Worm (Caenorhabditis elegans) whole organism, L1 larva: ENCODE results near the gene erfa-1.

Experiments used
- aly-2 ChIP-seq: fragments of 150-350 bp; optimal IDR thresholded peaks from 2 replicates; lab custom pipeline; 2014; ENCODE audit warnings: missing biosample characterization, missing genetic modification characterization
- ama-1 ChIP-seq: fragments of 150-350 bp; optimal IDR thresholded peaks from 2 replicates; lab custom pipeline; 2014
- ces-1 ChIP-seq: fragments of 150-350 bp; optimal IDR thresholded peaks from 2 replicates; lab custom pipeline; 2014; ENCODE audit warnings: missing biosample characterization, missing genetic modification reagents, missing genetic modification characterization
- elt-3 ChIP-seq, 6 experiments: fragments of 150-350 bp in 1 of 6; sonication (generic microtip); optimal IDR thresholded peaks; 2 replicates each; lab custom pipeline; 2017 to 2018; ENCODE audit warnings: missing biosample characterization in 6 of 6, missing genetic modification characterization in 6 of 6, inconsistent platforms in 1 of 6
- nhr-28 ChIP-seq: fragments of 150-350 bp; optimal IDR thresholded peaks from 2 replicates; lab custom pipeline; 2014; ENCODE audit warnings: missing biosample characterization, missing genetic modification characterization
- unc-30 ChIP-seq: sonication (generic microtip); optimal IDR thresholded peaks from 2 replicates; lab custom pipeline; 2017; ENCODE audit warnings: missing biosample characterization, missing genetic modification characterization
- unc-86 ChIP-seq: sonication (generic microtip); optimal IDR thresholded peaks from 2 replicates; lab custom pipeline; 2016; ENCODE audit warnings: missing genetic modification characterization, missing compliant biosample characterization

ce11 chrV:6400950-6401551 is 32.9 kb upstream of the erfa-1 start:
- TF ChIP-seq elt-3 (tag; optimal IDR thresholded peaks at IDR 0.05; lab: Kevin White, UChicago) (no peak), nhr-28 (tag; lab: Kevin White, UChicago) (no peak), unc-86 (no peak), ama-1 (lab: Kevin White, UChicago) (no peak), unc-30 (tag; lab: Kevin White, UChicago) (no peak), aly-2 (tag; lab: Kevin White, UChicago) (peak; percentile 52), ces-1 (GFP tag; lab: Kevin White, UChicago) (no peak)
